Worm (Caenorhabditis elegans) whole organism, early embryonic: ENCODE data around the gene F07D3.3.

Experiments used
- B0310.2 ChIP-seq: sonication (generic microtip); optimal IDR thresholded peaks from 2 replicates; lab custom pipeline; 2016; ENCODE audit warnings: mild to moderate bottlenecking, missing genetic modification characterization, missing compliant biosample characterization
- F13C5.2 ChIP-seq: sonication (generic microtip); optimal IDR thresholded peaks from 2 replicates; lab custom pipeline; 2017; ENCODE audit warnings: mild to moderate bottlenecking, missing genetic modification characterization, inconsistent platforms, missing compliant biosample characterization
- aly-1 ChIP-seq: sonication (generic microtip); optimal IDR thresholded peaks from 2 replicates; lab custom pipeline; 2016; ENCODE audit warnings: missing genetic modification characterization, missing compliant biosample characterization
- ama-1 ChIP-seq: fragments of 150-350 bp; optimal IDR thresholded peaks from 2 replicates; lab custom pipeline; 2014
- ceh-13 ChIP-seq: fragments of 200-800 bp; sonication (Bioruptor generic); optimal IDR thresholded peaks from 2 replicates; lab custom pipeline; 2018; ENCODE audit warnings: mild to moderate bottlenecking, missing genetic modification characterization, missing compliant biosample characterization
- ceh-36 ChIP-seq: sonication (generic microtip); optimal IDR thresholded peaks from 2 replicates; lab custom pipeline; 2016; ENCODE audit warnings: missing genetic modification characterization, inconsistent platforms, missing compliant biosample characterization
- ets-7 ChIP-seq: sonication (generic microtip); optimal IDR thresholded peaks from 2 replicates; lab custom pipeline; 2016; ENCODE audit warnings: missing genotype, missing genetic modification characterization, missing compliant biosample characterization
- flt-1 ChIP-seq: fragments of 200-800 bp; sonication (Bioruptor generic); IDR thresholded peaks from 2 replicates; pipeline ENCODE4 v1.3.6; 2022; ENCODE audit warnings: missing genetic modification characterization, missing compliant biosample characterization
- hmbx-1 ChIP-seq: sonication (generic microtip); optimal IDR thresholded peaks from 2 replicates; lab custom pipeline; 2016; ENCODE audit warnings: mild to moderate bottlenecking, missing genetic modification characterization, missing compliant biosample characterization
- hmg-4 ChIP-seq: fragments of 200-800 bp; sonication (Bioruptor generic); optimal IDR thresholded peaks from 2 replicates; lab custom pipeline; 2018; ENCODE audit warnings: mild to moderate bottlenecking, missing genetic modification characterization, missing compliant biosample characterization
- hnd-1 ChIP-seq: sonication (generic microtip); optimal IDR thresholded peaks from 2 replicates; lab custom pipeline; 2016; ENCODE audit warnings: missing genetic modification characterization, missing compliant biosample characterization
- pes-1 ChIP-seq: fragments of 200-800 bp; sonication (Bioruptor generic); IDR thresholded peaks from 2 replicates; pipeline ENCODE4 v1.3.6; 2022; ENCODE audit warnings: missing genetic modification reagents, missing genetic modification characterization, missing compliant biosample characterization
- scrt-1 ChIP-seq: fragments of 200-800 bp; sonication (Bioruptor generic); IDR thresholded peaks from 2 replicates; pipeline ENCODE4 v1.3.6; 2022; ENCODE audit warnings: missing genetic modification characterization, missing compliant biosample characterization
- sea-1 ChIP-seq: fragments of 200-800 bp; sonication (Bioruptor generic); conservative IDR thresholded peaks from 2 replicates; pipeline ENCODE4 v1.3.6; 2022; ENCODE audit warnings: missing genetic modification characterization, missing compliant biosample characterization
- tbx-11 ChIP-seq: fragments of 200-800 bp; sonication (Bioruptor generic); IDR thresholded peaks from 2 replicates; pipeline ENCODE4 v1.3.6; 2022; ENCODE audit warnings: missing genetic modification characterization, missing compliant biosample characterization
- tbx-37 ChIP-seq: fragments of 200-800 bp; sonication (Bioruptor generic); conservative IDR thresholded peaks from 2 replicates; pipeline ENCODE4 v1.3.6; 2022; ENCODE audit warnings: missing genetic modification reagents, missing genetic modification characterization, missing compliant biosample characterization
- tra-4 ChIP-seq: sonication (generic microtip); optimal IDR thresholded peaks from 2 replicates; lab custom pipeline; 2017; ENCODE audit warnings: missing genetic modification characterization, missing compliant biosample characterization

F07D3.3 gene

DNA sequence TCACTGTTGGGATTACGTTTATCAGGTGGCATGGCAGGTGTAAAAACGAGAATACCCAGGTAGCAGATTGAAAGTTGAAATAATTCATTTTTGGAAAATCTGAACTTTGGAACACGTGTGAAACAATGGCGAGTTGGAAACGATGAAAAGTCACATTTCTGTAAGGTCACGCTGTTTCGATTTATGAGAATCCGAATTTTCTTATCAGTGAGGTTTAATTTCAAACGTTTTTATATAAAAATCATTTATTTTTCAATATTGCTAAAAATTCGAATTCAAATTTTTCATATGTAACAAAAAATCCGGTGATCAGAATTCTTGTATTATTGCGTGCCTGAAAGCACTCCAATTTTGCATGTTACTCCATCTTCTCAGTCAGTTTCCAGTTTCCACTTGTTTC lies at the start of gene F07D3.3:
TSS of gene F07D3.3 (minus strand) at position 101 of the 400 bp plus-strand sequence.
- TF ChIP-seq sea-1 (GFP tag; lab: Robert Waterston, UW): no peak
- no peak for TF ChIP-seq B0310.2 (tag; lab: Kevin White, UChicago)
- no peak for TF ChIP-seq hmbx-1 (tag; lab: Kevin White, UChicago)
- TF ChIP-seq flt-1: no peak
- no peak for TF ChIP-seq tbx-11 (GFP tag; lab: Robert Waterston, UW)
- no peak for TF ChIP-seq ceh-13 (GFP tag; lab: Kevin White, UChicago)
- no peak for TF ChIP-seq hnd-1 (tag; lab: Kevin White, UChicago)
- no peak for TF ChIP-seq pes-1 (GFP tag; lab: Robert Waterston, UW)
- TF ChIP-seq tbx-37 (GFP tag; lab: Robert Waterston, UW): no peak
- no peak for TF ChIP-seq hmg-4
- no peak for TF ChIP-seq ama-1
- no peak for TF ChIP-seq ceh-36

DNA sequence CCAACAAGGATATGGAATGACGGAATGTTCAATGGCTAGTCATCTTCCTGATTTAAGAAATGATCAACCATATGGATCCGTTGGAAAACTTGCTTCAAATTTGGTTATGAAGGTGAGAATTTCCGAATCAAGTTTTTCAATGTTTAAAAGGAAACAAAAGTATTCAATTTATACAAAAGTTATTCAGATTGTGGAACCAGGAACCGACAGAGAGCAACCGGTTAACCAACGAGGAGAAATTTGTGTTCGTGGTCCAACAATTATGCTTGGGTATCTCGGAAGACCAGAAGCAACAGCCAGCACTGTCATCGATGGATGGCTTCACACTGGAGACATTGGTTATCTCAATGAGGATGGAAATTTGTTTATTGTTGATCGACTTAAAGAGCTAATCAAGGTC lies 47.1 kb upstream of the F07D3.3 start:
- TF ChIP-seq scrt-1 (GFP tag; lab: Robert Waterston, UW) (no peak), F13C5.2 (no peak), hmg-4 (no peak)

DNA sequence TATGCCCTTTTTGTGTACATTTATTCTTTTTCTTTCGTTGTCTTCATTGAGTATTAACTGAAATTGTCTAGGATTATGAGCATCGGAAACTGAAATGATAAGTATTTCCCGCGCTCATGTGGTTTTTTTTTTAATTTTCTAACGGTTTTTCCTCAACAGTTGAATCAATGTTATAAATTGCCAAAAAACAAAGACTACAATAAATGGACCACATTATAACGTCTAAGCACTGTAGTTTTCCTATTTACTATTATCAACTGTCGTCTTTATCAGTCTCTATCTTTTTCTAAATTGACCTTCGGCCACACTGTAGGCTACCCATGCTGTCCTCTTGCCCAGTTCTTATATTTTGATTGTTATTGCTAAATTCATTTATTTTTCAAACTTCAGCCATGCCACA lies 45.2 kb upstream of the F07D3.3 start, which contains the start of gene acs-14:
TSS of gene acs-14 (plus strand) at position 391 of the 400 bp plus-strand sequence.
- TF ChIP-seq B0310.2 (tag; lab: Kevin White, UChicago) (no peak), scrt-1 (GFP tag; lab: Robert Waterston, UW) (no peak)

DNA sequence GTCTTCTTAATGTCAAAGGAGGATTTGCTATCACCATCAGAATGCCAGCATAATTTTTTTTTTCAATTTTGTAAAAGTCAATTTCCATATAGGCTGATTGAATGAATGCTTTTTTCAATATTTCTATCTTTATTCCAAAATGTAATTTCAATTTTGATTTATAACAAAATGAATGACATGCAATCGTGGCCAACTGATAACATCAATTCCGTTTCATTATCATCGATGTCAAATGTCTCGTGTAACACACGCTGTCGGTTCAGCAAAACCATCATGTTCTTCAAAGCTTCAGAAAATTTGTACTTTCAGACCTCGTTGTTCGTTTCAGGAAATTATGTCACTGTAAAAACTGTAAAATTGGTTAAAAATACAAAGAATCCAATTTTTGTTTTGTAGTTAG lies 44.4 kb upstream of the F07D3.3 start:
- TF ChIP-seq ceh-36: no peak
- TF ChIP-seq hmbx-1 (tag; lab: Kevin White, UChicago): no peak
- no peak for TF ChIP-seq hnd-1 (tag; lab: Kevin White, UChicago)
- no peak for TF ChIP-seq tra-4 (tag; lab: Kevin White, UChicago)
- TF ChIP-seq F13C5.2: no peak
- TF ChIP-seq pes-1 (GFP tag; lab: Robert Waterston, UW): no peak
- no peak for TF ChIP-seq ceh-13 (GFP tag; lab: Kevin White, UChicago)
- no peak for TF ChIP-seq flt-1

DNA sequence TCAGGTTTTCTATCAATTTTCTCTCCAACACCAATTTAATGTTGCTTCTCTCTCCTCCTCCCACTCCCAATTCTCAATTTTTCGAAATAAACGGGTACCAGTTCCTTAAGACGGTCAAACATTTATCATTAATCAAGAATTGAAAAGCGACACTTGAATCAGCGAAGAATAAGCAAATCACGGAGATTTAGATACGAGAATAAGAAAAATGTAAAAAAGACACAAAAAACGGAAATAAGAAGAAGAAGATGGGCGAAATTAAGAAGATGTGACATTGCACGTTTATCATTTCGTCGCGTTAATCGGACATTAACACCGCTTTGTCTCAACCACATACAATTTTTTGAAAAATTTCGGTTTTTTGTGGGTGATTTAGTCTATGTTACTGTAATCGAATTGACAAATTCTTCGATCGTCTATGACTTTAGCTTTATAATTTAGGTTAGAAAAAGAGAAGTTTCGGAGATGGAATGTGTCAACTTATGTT lies 42.0 kb upstream of the F07D3.3 start, which contains the start of gene haao-1:
TSS of gene haao-1 (plus strand) at position 437 of the 487 bp plus-strand sequence.
- TF ChIP-seq tbx-11 (GFP tag; lab: Robert Waterston, UW): no peak
- TF ChIP-seq flt-1: no peak
- no peak for TF ChIP-seq B0310.2 (tag; lab: Kevin White, UChicago)
- no peak for TF ChIP-seq ets-7 (tag; lab: Kevin White, UChicago)
- TF ChIP-seq tra-4 (tag; lab: Kevin White, UChicago): no peak
- no peak for TF ChIP-seq scrt-1 (GFP tag; lab: Robert Waterston, UW)
- no peak for TF ChIP-seq hnd-1 (tag; lab: Kevin White, UChicago)
- no peak for TF ChIP-seq ama-1

DNA sequence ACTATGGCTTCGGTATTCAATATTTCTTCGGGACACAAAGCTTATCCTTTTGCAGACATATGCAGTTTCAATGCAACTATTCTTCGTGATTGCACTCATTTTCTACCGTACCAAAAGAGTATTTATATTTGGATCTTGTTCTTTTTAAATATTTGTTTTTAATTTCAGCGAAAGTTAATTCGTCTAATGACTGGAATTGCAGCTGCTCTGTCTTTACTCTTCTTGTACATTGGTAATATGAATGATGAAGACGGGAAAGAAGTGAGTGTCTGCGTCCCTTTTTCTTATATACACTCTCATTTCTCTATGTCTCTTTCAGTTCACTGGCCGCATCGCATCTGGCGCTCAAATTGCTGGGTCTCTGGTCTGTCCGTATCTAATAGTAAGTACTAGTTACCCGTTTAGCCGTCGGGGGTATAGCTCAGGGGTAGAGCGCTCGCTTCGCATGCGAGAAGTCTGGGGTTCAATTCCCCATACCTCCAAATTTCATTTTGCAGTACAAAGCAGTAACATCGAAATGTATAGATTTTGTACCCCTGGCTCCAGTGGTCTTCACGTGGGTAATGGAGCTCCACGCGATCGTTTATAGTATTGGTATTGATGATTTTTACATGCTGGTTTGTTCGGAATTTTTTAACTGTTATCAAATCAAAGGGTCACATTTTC lies 40.8 kb upstream of the F07D3.3 start:
- TF ChIP-seq hnd-1 (tag; lab: Kevin White, UChicago): peak; percentile 87
- no peak; the same call in 1 of the 2 replicates for TF ChIP-seq pes-1 (GFP tag; lab: Robert Waterston, UW)
- TF ChIP-seq tra-4 (tag; lab: Kevin White, UChicago): peak; percentile 75
- TF ChIP-seq tbx-11 (GFP tag; lab: Robert Waterston, UW): peak; percentile 94
- TF ChIP-seq ceh-13 (GFP tag; lab: Kevin White, UChicago): peak; percentile 84
- peak; percentile 96 for TF ChIP-seq sea-1 (GFP tag; lab: Robert Waterston, UW)
- TF ChIP-seq scrt-1 (GFP tag; lab: Robert Waterston, UW): peak; percentile 97
- peak; percentile 93 for TF ChIP-seq B0310.2 (tag; lab: Kevin White, UChicago)
- peak; percentile 96 for TF ChIP-seq flt-1
- TF ChIP-seq hmg-4: peak; percentile 96
- peak; percentile 76 for TF ChIP-seq ets-7 (tag; lab: Kevin White, UChicago)
- peak; percentile 91 for TF ChIP-seq aly-1 (tag; lab: Kevin White, UChicago)
- TF ChIP-seq F13C5.2: peak; percentile 91
- peak; percentile 92 for TF ChIP-seq tbx-37 (GFP tag; lab: Robert Waterston, UW)
- no peak for TF ChIP-seq ama-1
- peak; percentile 91 for TF ChIP-seq ceh-36
- TF ChIP-seq hmbx-1 (tag; lab: Kevin White, UChicago): peak; percentile 74

DNA sequence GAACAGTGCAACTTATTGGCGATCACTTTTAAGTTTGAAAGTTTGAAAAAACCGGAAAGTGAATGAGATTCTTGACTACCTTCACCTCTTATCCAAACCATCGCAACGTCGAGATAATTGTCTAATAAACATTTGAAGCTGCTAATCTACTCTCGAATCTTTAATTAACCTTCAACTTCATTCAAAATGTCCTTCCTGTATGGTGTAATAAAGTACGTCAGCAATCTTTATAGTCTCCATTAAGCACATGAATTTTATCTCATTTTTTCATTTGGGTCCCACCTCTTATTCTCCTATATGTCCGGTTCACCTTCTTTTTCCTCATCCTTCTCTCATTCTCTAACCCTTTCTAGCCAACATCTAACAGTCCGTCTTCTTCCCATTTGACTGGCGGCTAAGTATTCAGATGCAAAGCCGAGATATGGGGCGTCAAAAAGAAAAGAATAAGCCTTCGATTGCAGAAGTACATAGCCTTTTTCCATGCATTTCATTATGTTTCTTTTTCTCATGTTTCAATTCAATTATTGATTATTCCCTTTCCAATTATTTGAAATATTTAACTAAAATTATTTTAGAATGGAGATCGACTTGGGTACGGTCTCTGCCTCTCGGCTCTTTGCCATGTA lies 38.4 kb upstream of the F07D3.3 start, which contains the start of gene swt-5:
TSS of gene swt-5 (plus strand) at position 576 of the 626 bp plus-strand sequence.
- TF ChIP-seq pes-1 (GFP tag; lab: Robert Waterston, UW) (no peak), B0310.2 (tag; lab: Kevin White, UChicago) (no peak), ama-1 (no peak), tbx-37 (GFP tag; lab: Robert Waterston, UW) (no peak), sea-1 (GFP tag; lab: Robert Waterston, UW) (no peak), ets-7 (tag; lab: Kevin White, UChicago) (no peak), tbx-11 (GFP tag; lab: Robert Waterston, UW) (no peak), tra-4 (tag; lab: Kevin White, UChicago) (no peak), F13C5.2 (no peak), aly-1 (tag; lab: Kevin White, UChicago) (no peak), hmg-4 (no peak), hnd-1 (tag; lab: Kevin White, UChicago) (no peak), scrt-1 (GFP tag; lab: Robert Waterston, UW) (no peak), ceh-36 (no peak), hmbx-1 (tag; lab: Kevin White, UChicago) (no peak), flt-1 (no peak)
